Worm (Caenorhabditis elegans): Measurements from ENCODE around the gene R155.5.

- no peak for TF ChIP-seq elt-1 (tag; optimal IDR thresholded peaks at IDR 0.05; ENCODE audit: borderline replicate concordance, insufficient read depth)
- TF ChIP-seq pha-4 (tag; optimal IDR thresholded peaks at IDR 0.05) = no peak
- TF ChIP-seq tbx-8 (GFP tag; optimal IDR thresholded peaks at IDR 0.05) = no peak
- TF ChIP-seq sptf-1 (tag; optimal IDR thresholded peaks at IDR 0.05) = no peak
- no peak for TF ChIP-seq mep-1 (tag; optimal IDR thresholded peaks at IDR 0.05)
- TF ChIP-seq unc-39 (tag; optimal IDR thresholded peaks at IDR 0.05) = no peak
- no peak for TF ChIP-seq cnd-1 (tag; optimal IDR thresholded peaks at IDR 0.05)
- TF ChIP-seq snpc-4 (tag; optimal IDR thresholded peaks at IDR 0.05) = no peak
Measured at ce11 chrIII:1947851-1948250, 22.5 kb downstream of the R155.5 start.
